Fruit fly (Drosophila melanogaster) whole organism, embryonic: ENCODE measurements around the gene cerv.

Experiments used
- Antp ChIP-seq: fragments of 200-800 bp; sonication (Bioruptor generic); optimal IDR thresholded peaks from 3 replicates; lab custom pipeline; 2016; ENCODE audit warnings: missing biosample characterization, missing genetic modification characterization
- Atf-2 ChIP-seq: fragments of 200-800 bp; sonication (Bioruptor generic); optimal IDR thresholded peaks from 2 replicates; lab custom pipeline; 2016; ENCODE audit warnings: missing biosample characterization, missing genetic modification characterization
- CG10209 ChIP-seq: fragments of 200-800 bp; sonication (Bioruptor generic); optimal IDR thresholded peaks from 3 replicates; lab custom pipeline; 2017; ENCODE audit warnings: missing biosample characterization, mild to moderate bottlenecking, missing genetic modification characterization, missing genetic modification reagents
- CG10654 ChIP-seq: fragments of 200-800 bp; sonication (Bioruptor generic); optimal IDR thresholded peaks from 2 replicates; lab custom pipeline; 2016; ENCODE audit warnings: missing biosample characterization, missing genetic modification characterization
- CG13296 ChIP-seq: fragments of 200-800 bp; sonication (Bioruptor generic); optimal IDR thresholded peaks from 3 replicates; lab custom pipeline; 2018; ENCODE audit warnings: missing biosample characterization, mild to moderate bottlenecking, missing genetic modification characterization
- CG13775 ChIP-seq: fragments of 200-800 bp; sonication (Bioruptor generic); optimal IDR thresholded peaks from 3 replicates; lab custom pipeline; 2017; ENCODE audit warnings: missing biosample characterization, mild to moderate bottlenecking, missing genetic modification characterization
- CG15479 ChIP-seq: fragments of 200-800 bp; sonication (Bioruptor generic); optimal IDR thresholded peaks from 3 replicates; lab custom pipeline; 2019; ENCODE audit warnings: missing biosample characterization, mild to moderate bottlenecking, missing genetic modification characterization, moderate library complexity
- CG15514 ChIP-seq: fragments of 200-800 bp; sonication (Bioruptor generic); optimal IDR thresholded peaks from 3 replicates; lab custom pipeline; 2017; ENCODE audit warnings: missing biosample characterization, missing genetic modification characterization, mild to moderate bottlenecking, moderate library complexity, missing genetic modification reagents
- CG1602 ChIP-seq: fragments of 200-800 bp; sonication (Bioruptor generic); optimal IDR thresholded peaks from 3 replicates; lab custom pipeline; 2016; ENCODE audit warnings: missing biosample characterization, missing genetic modification characterization
- CG17612 ChIP-seq: fragments of 200-800 bp; sonication (Bioruptor generic); IDR thresholded peaks from 2 replicates; pipeline ENCODE4 v1.3.6; 2022; ENCODE audit warnings: missing biosample characterization, missing genetic modification characterization
- CG17912 ChIP-seq: fragments of 200-800 bp; sonication (Bioruptor generic); optimal IDR thresholded peaks from 2 replicates; lab custom pipeline; 2018; ENCODE audit warnings: missing biosample characterization, mild to moderate bottlenecking, missing genetic modification characterization
- CG2116 ChIP-seq: fragments of 200-800 bp; sonication (Bioruptor generic); optimal IDR thresholded peaks from 3 replicates; lab custom pipeline; 2018; ENCODE audit warnings: missing biosample characterization, mild to moderate bottlenecking, missing genetic modification characterization
- CG6813 ChIP-seq: fragments of 200-800 bp; sonication (Bioruptor generic); optimal IDR thresholded peaks from 2 replicates; lab custom pipeline; 2017; ENCODE audit warnings: missing biosample characterization, missing genetic modification characterization, mild to moderate bottlenecking, moderate library complexity, missing genetic modification reagents
- CHES-1-like ChIP-seq: fragments of 200-800 bp; sonication (Bioruptor generic); optimal IDR thresholded peaks from 2 replicates; lab custom pipeline; 2016; ENCODE audit warnings: missing biosample characterization, missing genetic modification characterization
- Dll ChIP-seq: fragments of 200-800 bp; sonication (Bioruptor generic); IDR thresholded peaks from 4 replicates; pipeline ENCODE4 v1.3.6; 2022; ENCODE audit warnings: missing biosample characterization, missing genetic modification characterization; ENCODE audit not compliant: partially characterized antibody
- E2f1 ChIP-seq: fragments of 200-800 bp; sonication (Bioruptor generic); IDR thresholded peaks from 2 replicates; pipeline ENCODE4 v1.3.6; 2022; ENCODE audit warnings: missing biosample characterization, missing genetic modification characterization
- ERR ChIP-seq: fragments of 200-800 bp; sonication (Bioruptor generic); optimal IDR thresholded peaks from 2 replicates; lab custom pipeline; 2016; ENCODE audit warnings: missing biosample characterization, missing genetic modification characterization
- Fer2 ChIP-seq: fragments of 200-800 bp; sonication (Bioruptor generic); optimal IDR thresholded peaks from 2 replicates; lab custom pipeline; 2018; ENCODE audit warnings: missing biosample characterization, mild to moderate bottlenecking, missing genetic modification characterization, moderate library complexity
- Hmx ChIP-seq: fragments of 200-800 bp; sonication (Bioruptor generic); optimal IDR thresholded peaks from 2 replicates; lab custom pipeline; 2016; ENCODE audit warnings: missing biosample characterization, missing genetic modification characterization
- Med ChIP-seq: fragments of 200-800 bp; sonication (Bioruptor generic); peaks from one replicate; lab custom pipeline; 2016; ENCODE audit warnings: missing biosample characterization, missing genetic modification characterization, mild to moderate bottlenecking, inconsistent platforms, moderate library complexity
- Meics ChIP-seq: fragments of 200-800 bp; sonication (Bioruptor generic); optimal IDR thresholded peaks from 2 replicates; lab custom pipeline; 2017; ENCODE audit warnings: missing biosample characterization, mild to moderate bottlenecking, missing genetic modification characterization
- Optix ChIP-seq: fragments of 200-800 bp; sonication (Bioruptor generic); IDR thresholded peaks from 3 replicates; pipeline ENCODE4 v1.3.6; 2022; ENCODE audit warnings: missing biosample characterization, missing genetic modification characterization
- Stat92E ChIP-seq, 3 experiments: fragments of >200 bp in 2 of 3; fragments of 200-800 bp in 1 of 3; sonication (Bioruptor generic) in 1 of 3; optimal IDR thresholded peaks; 2 replicates each; lab custom pipeline; 2017 to 2019; ENCODE audit warnings: missing biosample characterization in 3 of 3, missing genetic modification characterization in 3 of 3, mild to moderate bottlenecking in 1 of 3, moderate library complexity in 1 of 3
- Usf ChIP-seq: fragments of 200-800 bp; sonication (Bioruptor generic); optimal IDR thresholded peaks from 2 replicates; lab custom pipeline; 2017; ENCODE audit warnings: missing genotype, missing biosample characterization, missing genetic modification characterization
- abd-A ChIP-seq: fragments of 200-800 bp; sonication (Bioruptor generic); optimal IDR thresholded peaks from 3 replicates; lab custom pipeline; 2019; ENCODE audit warnings: missing biosample characterization, mild to moderate bottlenecking, missing genetic modification characterization, moderate library complexity
- ac ChIP-seq: fragments of 200-800 bp; sonication (Bioruptor generic); optimal IDR thresholded peaks from 3 replicates; lab custom pipeline; 2017; ENCODE audit warnings: missing biosample characterization, mild to moderate bottlenecking, missing genetic modification characterization
- ase ChIP-seq: fragments of 200-800 bp; sonication (Bioruptor generic); IDR thresholded peaks from 3 replicates; pipeline ENCODE4 v1.3.6; 2022; ENCODE audit warnings: missing biosample characterization, missing genetic modification characterization
- az2 ChIP-seq: fragments of 200-800 bp; sonication (Bioruptor generic); optimal IDR thresholded peaks from 3 replicates; lab custom pipeline; 2016; ENCODE audit warnings: missing biosample characterization, missing genetic modification characterization
- cg ChIP-seq: fragments of 200-800 bp; sonication (Bioruptor generic); optimal IDR thresholded peaks from 3 replicates; lab custom pipeline; 2019; ENCODE audit warnings: missing biosample characterization, mild to moderate bottlenecking, missing genetic modification characterization, moderate library complexity
- chn ChIP-seq: fragments of 200-800 bp; sonication (Bioruptor generic); optimal IDR thresholded peaks from 2 replicates; lab custom pipeline; 2016; ENCODE audit warnings: missing biosample characterization, missing genetic modification characterization
- danr ChIP-seq: fragments of 200-800 bp; sonication (Bioruptor generic); IDR thresholded peaks from 2 replicates; pipeline ENCODE4 v1.3.6; 2022; ENCODE audit warnings: missing biosample characterization, missing genetic modification characterization
- dimm ChIP-seq: fragments of 200-800 bp; sonication (Bioruptor generic); IDR thresholded peaks from 2 replicates; pipeline ENCODE4 v1.3.6; 2022; ENCODE audit warnings: missing biosample characterization, missing genetic modification characterization
- emc ChIP-seq: fragments of 200-800 bp; sonication (Bioruptor generic); optimal IDR thresholded peaks from 2 replicates; lab custom pipeline; 2016; ENCODE audit warnings: missing biosample characterization, missing genetic modification characterization
- fd102C ChIP-seq: fragments of 200-800 bp; sonication (Bioruptor generic); optimal IDR thresholded peaks from 2 replicates; lab custom pipeline; 2018; ENCODE audit warnings: missing biosample characterization, mild to moderate bottlenecking, missing genetic modification characterization, moderate library complexity
- gce ChIP-seq: fragments of 200-800 bp; sonication (Bioruptor generic); IDR thresholded peaks from 3 replicates; pipeline ENCODE4 v1.3.6; 2022; ENCODE audit warnings: missing biosample characterization, missing genetic modification characterization
- gsb-n ChIP-seq: fragments of 200-800 bp; sonication (Bioruptor generic); optimal IDR thresholded peaks from 3 replicates; lab custom pipeline; 2018; ENCODE audit warnings: missing biosample characterization, mild to moderate bottlenecking, missing genetic modification characterization
- inv ChIP-seq: fragments of 200-800 bp; sonication (Bioruptor generic); IDR thresholded peaks from 2 replicates; pipeline ENCODE4 v1.3.6; 2022; ENCODE audit warnings: missing biosample characterization, missing genetic modification characterization; ENCODE audit not compliant: partially characterized antibody
- kni ChIP-seq: fragments of 200-800 bp; sonication (Bioruptor generic); optimal IDR thresholded peaks from 3 replicates; lab custom pipeline; 2017; ENCODE audit warnings: mild to moderate bottlenecking, missing biosample characterization, missing genetic modification reagents, missing genetic modification characterization
- lov ChIP-seq, 2 experiments: fragments of 200-800 bp in 1 of 2; fragments of >200 bp in 1 of 2; sonication (Bioruptor generic) in 1 of 2; IDR thresholded peaks in 1 of 2; optimal IDR thresholded peaks in 1 of 2; 2 replicates in 1 of 2; 3 replicates in 1 of 2; pipeline versions ENCODE4 v1.3.6 to Lab custom; 2017 to 2022; ENCODE audit warnings: missing biosample characterization in 1 of 2, missing genetic modification characterization in 1 of 2
- pan ChIP-seq, 4 experiments: fragments of >200 bp in 3 of 4; fragments of 200-800 bp in 1 of 4; sonication (Bioruptor generic) in 1 of 4; optimal IDR thresholded peaks in 3 of 4; IDR thresholded peaks in 1 of 4; 2 replicates each; pipeline versions ENCODE4 v1.3.6 to Lab custom; 2017 to 2022; ENCODE audit warnings: missing biosample characterization in 2 of 4, missing genetic modification characterization in 2 of 4, mixed read lengths in 1 of 4
- pita ChIP-seq: fragments of 200-800 bp; sonication (Bioruptor generic); optimal IDR thresholded peaks from 2 replicates; lab custom pipeline; 2017; ENCODE audit warnings: missing biosample characterization, mild to moderate bottlenecking, missing genetic modification characterization
- pum ChIP-seq: fragments of 200-800 bp; sonication (Bioruptor generic); optimal IDR thresholded peaks from 2 replicates; lab custom pipeline; 2016; ENCODE audit warnings: missing biosample characterization, missing genetic modification characterization
- sens ChIP-seq: fragments of 200-800 bp; sonication (Bioruptor generic); peaks from one replicate; lab custom pipeline; 2016; ENCODE audit warnings: missing biosample characterization, missing genetic modification characterization
- seq ChIP-seq: fragments of 200-800 bp; sonication (Bioruptor generic); IDR thresholded peaks from 2 replicates; pipeline ENCODE4 v1.3.6; 2022; ENCODE audit warnings: missing biosample characterization, missing genetic modification characterization
- sob ChIP-seq: fragments of 200-800 bp; sonication (Bioruptor generic); IDR thresholded peaks from 2 replicates; pipeline ENCODE4 v1.3.6; 2022; ENCODE audit warnings: missing biosample characterization, missing genetic modification characterization
- ssp ChIP-seq: fragments of 200-800 bp; sonication (Bioruptor generic); IDR thresholded peaks from 2 replicates; pipeline ENCODE4 v1.3.6; 2022; ENCODE audit warnings: missing biosample characterization, missing genetic modification characterization
- tio ChIP-seq: fragments of 200-800 bp; sonication (Bioruptor generic); optimal IDR thresholded peaks from 2 replicates; lab custom pipeline; 2017; ENCODE audit warnings: missing biosample characterization, missing genetic modification characterization, inconsistent platforms
- ttk ChIP-seq: fragments of 200-800 bp; sonication (Bioruptor generic); IDR thresholded peaks from 2 replicates; pipeline ENCODE4 v2.1.2; 2022; ENCODE audit warnings: missing biosample characterization, missing genetic modification characterization
- wek ChIP-seq: fragments of 200-800 bp; sonication (Bioruptor generic); optimal IDR thresholded peaks from 3 replicates; lab custom pipeline; 2018; ENCODE audit warnings: missing biosample characterization, mild to moderate bottlenecking, missing genetic modification characterization, moderate library complexity
- zfh2 ChIP-seq: fragments of 200-800 bp; sonication (Bioruptor generic); optimal IDR thresholded peaks from 2 replicates; lab custom pipeline; 2016; ENCODE audit warnings: missing biosample characterization, missing genetic modification characterization

The cerv gene

DNA sequence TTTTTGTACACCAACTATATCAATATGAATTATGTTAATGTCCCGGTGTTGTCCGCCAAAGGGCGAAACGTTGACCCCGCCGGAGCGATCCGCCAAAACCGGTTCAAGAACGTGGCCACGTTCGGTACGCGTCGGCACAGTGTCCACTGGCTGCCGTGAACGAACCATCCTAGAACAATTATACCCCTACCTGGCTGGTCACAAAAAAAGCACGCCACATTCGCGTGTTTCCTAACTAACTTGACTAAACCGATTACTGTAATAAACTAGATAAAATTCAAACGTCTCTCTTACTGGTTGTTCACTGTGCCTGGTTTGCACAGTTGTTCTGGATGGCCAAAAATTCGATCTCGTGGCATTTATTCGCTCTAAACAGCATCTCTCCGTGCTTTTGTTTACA is 1.6 kb upstream of the cerv start:
- TF ChIP-seq CG10209 (GFP tag; lab: Kevin White, UChicago) (peak; percentile 91), cg (no peak), E2f1 (GFP tag; lab: Robert Waterston, UW) (peak; percentile 87), CG13296 (GFP tag; lab: Kevin White, UChicago) (peak; percentile 90), CG15514 (GFP tag; lab: Kevin White, UChicago) (peak; percentile 84), pum (GFP tag; lab: Kevin White, UChicago) (peak; percentile 91), sens (GFP tag; lab: Kevin White, UChicago) (peak; percentile 98), CG17912 (peak; percentile 77), CG2116 (GFP tag; lab: Kevin White, UChicago) (peak; percentile 49), Atf-2 (peak; percentile 83), inv (GFP tag; lab: Robert Waterston, UW) (no peak), ERR (GFP tag; lab: Kevin White, UChicago) (peak; percentile 91), pita (no peak), abd-A (tag; lab: Kevin White, UChicago) (no peak), gce (GFP tag; lab: Robert Waterston, UW) (peak; percentile 87), Usf (GFP tag; lab: Kevin White, UChicago) (peak; percentile 80), zfh2 (GFP tag; lab: Kevin White, UChicago) (peak; percentile 96), CG15479 (peak; percentile 0), ttk (GFP tag; lab: Robert Waterston, UW) (peak; percentile 82), ase (peak; percentile 86), CG1602 (GFP tag; lab: Kevin White, UChicago) (peak; percentile 84), tio (GFP tag; lab: Kevin White, UChicago) (no peak), ac (GFP tag; lab: Kevin White, UChicago) (peak; percentile 70), az2 (GFP tag; lab: Kevin White, UChicago) (peak; percentile 92), Optix (GFP tag; lab: Robert Waterston, UW) (peak; percentile 86), CG13775 (peak; percentile 87), sob (GFP tag; lab: Robert Waterston, UW) (peak; percentile 95), CG10654 (GFP tag; lab: Kevin White, UChicago) (peak; percentile 82), emc (GFP tag; lab: Kevin White, UChicago) (peak; percentile 80), lov (optimal IDR thresholded peaks at IDR 0.05; lab: Kevin White, UChicago) (no peak), lov (GFP tag; IDR thresholded peaks at IDR 0.05; lab: Robert Waterston, UW) (peak; percentile 91), Stat92E (GFP tag; optimal IDR thresholded peaks at IDR 0.05; lab: Kevin White, UChicago) (no peak), Fer2 (peak; percentile 82), CG17612 (GFP tag; lab: Robert Waterston, UW) (peak; percentile 69), fd102C (peak; percentile 21), CG6813 (GFP tag; lab: Kevin White, UChicago) (peak; percentile 93), dimm (GFP tag; lab: Robert Waterston, UW) (peak; percentile 75), kni (peak; percentile 60), Hmx (GFP tag; lab: Kevin White, UChicago) (peak; percentile 63), pan (optimal IDR thresholded peaks at IDR 0.05; lab: Kevin White, UChicago) (no peak), pan (GFP tag; optimal IDR thresholded peaks at IDR 0.05 in 1 of 2, IDR thresholded peaks at IDR 0.05 in 1 of 2) (peak in 1 of 2 experiments; percentile 93), Meics (GFP tag; lab: Kevin White, UChicago) (peak; percentile 93), gsb-n (tag; lab: Kevin White, UChicago) (no peak), danr (GFP tag; lab: Robert Waterston, UW) (peak; percentile 71), seq (GFP tag; lab: Robert Waterston, UW) (peak; percentile 92), ssp (GFP tag; lab: Robert Waterston, UW) (peak; percentile 78), wek (GFP tag; lab: Kevin White, UChicago) (peak; percentile 64), Med (GFP tag; lab: Kevin White, UChicago) (peak; percentile 99), Antp (GFP tag; lab: Kevin White, UChicago) (peak; percentile 96), CHES-1-like (peak; percentile 92), Dll (GFP tag; lab: Robert Waterston, UW) (no peak), chn (GFP tag; lab: Kevin White, UChicago) (peak; percentile 92)
